Fruit fly (Drosophila melanogaster): ENCODE data around the gene CG17328.

CG17328 gene

dm6 chr2L:16299466-16300311 lies at the start of gene CG17328, which contains the start of gene heix (continued):
- TF ChIP-seq CG16813 (GFP tag; IDR thresholded peaks at IDR 0.05; ENCODE audit: partially characterized antibody), result no peak
- peak; percentile 79 for TF ChIP-seq CG9817 (tag; optimal IDR thresholded peaks at IDR 0.05)
- no peak for TF ChIP-seq knrl (GFP tag; IDR thresholded peaks at IDR 0.05; ENCODE audit: partially characterized antibody)
- TF ChIP-seq Oli (tag; optimal IDR thresholded peaks at IDR 0.05), result no peak
- peak; percentile 64 for TF ChIP-seq eyg (GFP tag; optimal IDR thresholded peaks at IDR 0.05)
- TF ChIP-seq caup (GFP tag; optimal IDR thresholded peaks at IDR 0.05; ENCODE audit: severe bottlenecking), result peak; percentile 64
- TF ChIP-seq CG16815 (GFP tag; optimal IDR thresholded peaks at IDR 0.05), result peak; percentile 67
- no peak for TF ChIP-seq Ets65A (GFP tag)
- peak; percentile 67 for TF ChIP-seq ftz-f1 (GFP tag; optimal IDR thresholded peaks at IDR 0.05)
- peak; percentile 63 for TF ChIP-seq Bdp1 (GFP tag; optimal IDR thresholded peaks at IDR 0.05)
- no peak for TF ChIP-seq exex (tag; optimal IDR thresholded peaks at IDR 0.05)
- peak; percentile 50 for TF ChIP-seq gsb-n (tag; optimal IDR thresholded peaks at IDR 0.05)
- peak; percentile 78 for TF ChIP-seq CG7839 (tag; optimal IDR thresholded peaks at IDR 0.05)
- TF ChIP-seq salm (tag; optimal IDR thresholded peaks at IDR 0.05), result no peak
- TF ChIP-seq otp (GFP tag; IDR thresholded peaks at IDR 0.05), result no peak; the same call in 1 of the 3 replicates
- no peak for TF ChIP-seq CG15073 (GFP tag; optimal IDR thresholded peaks at IDR 0.05)
- TF ChIP-seq Six4 (GFP tag; optimal IDR thresholded peaks at IDR 0.05), result peak; percentile 59
- peak; percentile 76 for TF ChIP-seq ken (GFP tag; IDR thresholded peaks at IDR 0.05)
- no peak for TF ChIP-seq CG12071 (GFP tag; optimal IDR thresholded peaks at IDR 0.05)
- peak; percentile 41 for TF ChIP-seq HHEX (GFP tag; optimal IDR thresholded peaks at IDR 0.05)
- TF ChIP-seq CG15514 (GFP tag; optimal IDR thresholded peaks at IDR 0.05), result peak; percentile 43
- peak; percentile 57 for TF ChIP-seq CG12942 (GFP tag; optimal IDR thresholded peaks at IDR 0.05)
- TF ChIP-seq TFAM (GFP tag; optimal IDR thresholded peaks at IDR 0.05), result no peak
- peak; percentile 71 for TF ChIP-seq CG17829 (tag; optimal IDR thresholded peaks at IDR 0.05)
- TF ChIP-seq CG9797 (GFP tag; optimal IDR thresholded peaks at IDR 0.05), result peak; percentile 75
- no peak for TF ChIP-seq cg (GFP tag; optimal IDR thresholded peaks at IDR 0.05)
- no peak for TF ChIP-seq CG15269 (tag; optimal IDR thresholded peaks at IDR 0.05)
- TF ChIP-seq zen2 (GFP tag; IDR thresholded peaks at IDR 0.05; ENCODE audit: partially characterized antibody), result no peak
- 0 out of 2 replicates have a peak, but pooled peaks have one; percentile 73 for TF ChIP-seq wdn (GFP tag; IDR thresholded peaks at IDR 0.05)
- TF ChIP-seq CG17361 (GFP tag; IDR thresholded peaks at IDR 0.05), result peak; percentile 88
- no peak for TF ChIP-seq dati (GFP tag; IDR thresholded peaks at IDR 0.05)
- TF ChIP-seq unpg (GFP tag; optimal IDR thresholded peaks at IDR 0.05), result peak; percentile 68
- TF ChIP-seq trh (GFP tag; optimal IDR thresholded peaks at IDR 0.05), result peak; percentile 25
- no peak for TF ChIP-seq so (GFP tag; IDR thresholded peaks at IDR 0.05)
- TF ChIP-seq CG3995 (GFP tag; optimal IDR thresholded peaks at IDR 0.05), result peak; percentile 61
- no peak for TF ChIP-seq CG2129 (GFP tag; IDR thresholded peaks at IDR 0.05; ENCODE audit: partially characterized antibody)
- peak; percentile 81 for TF ChIP-seq Xbp1 (GFP tag; optimal IDR thresholded peaks at IDR 0.05)
- TF ChIP-seq zfh2 (GFP tag; optimal IDR thresholded peaks at IDR 0.05), result peak; percentile 69
- TF ChIP-seq CG10654 (GFP tag; optimal IDR thresholded peaks at IDR 0.05), result peak; percentile 70
- no peak for TF ChIP-seq ATbp (GFP tag; optimal IDR thresholded peaks at IDR 0.05)
- TF ChIP-seq CG12104 (GFP tag; optimal IDR thresholded peaks at IDR 0.05), result peak; percentile 78
- no peak for TF ChIP-seq CG2678 (tag; optimal IDR thresholded peaks at IDR 0.05)
- TF ChIP-seq Mad (GFP tag; optimal IDR thresholded peaks at IDR 0.05), result peak; percentile 69
- no peak for TF ChIP-seq CG11504 (tag; optimal IDR thresholded peaks at IDR 0.05)
- TF ChIP-seq CG4404 (GFP tag; IDR thresholded peaks at IDR 0.05), result peak; percentile 54
- no peak for TF ChIP-seq sima (GFP tag; optimal IDR thresholded peaks at IDR 0.05)
- TF ChIP-seq lbe (GFP tag; optimal IDR thresholded peaks at IDR 0.05), result peak; percentile 7
- TF ChIP-seq corto (GFP tag; optimal IDR thresholded peaks at IDR 0.05), result peak; percentile 33

All from whole organism, embryonic.